Fruit fly (Drosophila melanogaster): ENCODE measurements around the gene CG13082.

The CG13082 gene

dm6 chr2L:19542268-19542773, 4.1 kb downstream of the CG13082 start (continued):
- TF ChIP-seq CG10431 (GFP tag; optimal IDR thresholded peaks at IDR 0.05) (no peak), CG2712 (tag; optimal IDR thresholded peaks at IDR 0.05) (peak; percentile 33), pan (optimal IDR thresholded peaks at IDR 0.05) (no peak), pan (GFP tag; optimal IDR thresholded peaks at IDR 0.05 in 1 of 2, IDR thresholded peaks at IDR 0.05 in 1 of 2) (no peak), trh (GFP tag; optimal IDR thresholded peaks at IDR 0.05) (no peak), Dbx (GFP tag; IDR thresholded peaks at IDR 0.05) (no peak), exex (tag; optimal IDR thresholded peaks at IDR 0.05) (peak; percentile 10), Pdp1 (GFP tag; optimal IDR thresholded peaks at IDR 0.05) (peak in 1 of 2 experiments; percentile 26), Lpt (GFP tag; optimal IDR thresholded peaks at IDR 0.05) (no peak), Ets65A (GFP tag) (no peak), dm (GFP tag; optimal IDR thresholded peaks at IDR 0.05) (peak; percentile 1), CG14860 (GFP tag; IDR thresholded peaks at IDR 0.05; ENCODE audit: partially characterized antibody) (peak; percentile 91), CG11696 (GFP tag; IDR thresholded peaks at IDR 0.05) (no peak), tna (GFP tag; IDR thresholded peaks at IDR 0.05; ENCODE audit: partially characterized antibody) (peak; percentile 92), Fer1 (GFP tag; optimal IDR thresholded peaks at IDR 0.05) (peak; percentile 26), CG2129 (GFP tag; IDR thresholded peaks at IDR 0.05; ENCODE audit: partially characterized antibody) (peak; percentile 62), Bgb (GFP tag; IDR thresholded peaks at IDR 0.05; ENCODE audit: partially characterized antibody) (peak; percentile 93), unc-4 (GFP tag; IDR thresholded peaks at IDR 0.05; ENCODE audit: partially characterized antibody) (peak; percentile 91), nerfin-1 (tag; optimal IDR thresholded peaks at IDR 0.05) (peak; percentile 63), CG2116 (GFP tag; optimal IDR thresholded peaks at IDR 0.05) (peak; percentile 78), CG4424 (GFP tag; optimal IDR thresholded peaks at IDR 0.05) (no peak), Med (GFP tag) (peak; percentile 59), CG4617 (GFP tag; optimal IDR thresholded peaks at IDR 0.05; ENCODE audit: borderline replicate concordance) (peak; percentile 2), crc (GFP tag; optimal IDR thresholded peaks at IDR 0.05) (no peak), CG9876 (GFP tag; optimal IDR thresholded peaks at IDR 0.05) (no peak), ase (GFP tag; IDR thresholded peaks at IDR 0.05) (no peak), CG2678 (tag; optimal IDR thresholded peaks at IDR 0.05) (peak; percentile 8), zen (tag; optimal IDR thresholded peaks at IDR 0.05) (peak; percentile 8), CG13424 (tag; optimal IDR thresholded peaks at IDR 0.05) (no peak), CG11504 (tag; optimal IDR thresholded peaks at IDR 0.05) (peak; percentile 5), crp (GFP tag; optimal IDR thresholded peaks at IDR 0.05) (peak in 1 of 2 experiments; percentile 44), CG9797 (GFP tag; optimal IDR thresholded peaks at IDR 0.05) (peak; percentile 7), CG18011 (GFP tag; optimal IDR thresholded peaks at IDR 0.05) (no peak), chinmo (GFP tag; IDR thresholded peaks at IDR 0.05; ENCODE audit: partially characterized antibody) (peak; percentile 66; the same call in 2 of the 4 replicates), rib (GFP tag; IDR thresholded peaks at IDR 0.05) (no peak), crol (GFP tag; IDR thresholded peaks at IDR 0.05) (no peak), CG3995 (GFP tag; optimal IDR thresholded peaks at IDR 0.05) (peak; percentile 99), YL-1 (GFP tag; optimal IDR thresholded peaks at IDR 0.05) (peak; percentile 78), hb (GFP tag; IDR thresholded peaks at IDR 0.05; ENCODE audit: partially characterized antibody) (peak; percentile 82; the same call in 1 of the 3 replicates), Hmr (GFP tag; optimal IDR thresholded peaks at IDR 0.05) (peak; percentile 28), CG31441 (GFP tag; IDR thresholded peaks at IDR 0.05) (peak; percentile 62), cg (GFP tag; optimal IDR thresholded peaks at IDR 0.05) (peak; percentile 72), onecut (GFP tag; IDR thresholded peaks at IDR 0.05) (peak; percentile 8; the same call in 1 of the 2 replicates), abd-A (tag; optimal IDR thresholded peaks at IDR 0.05) (peak; percentile 84), Rfx (GFP tag; IDR thresholded peaks at IDR 0.05) (0 out of 2 replicates have a peak, but pooled peaks have one; percentile 7)
